Fruit fly (Drosophila melanogaster) S2 (cell line): ENCODE data around the gene beat-IIb.

ENCODE experiments used
- CG8478 ChIP-seq: fragments of >200 bp; optimal IDR thresholded peaks from 2 replicates; lab custom pipeline; 2018
- CTCF ChIP-seq, 2 experiments: fragments of >200 bp; optimal IDR thresholded peaks; 2 replicates each; lab custom pipeline; 2018

The beat-IIb gene

dm6 chr3R:17193657-17194056, 71.2 kb downstream of the beat-IIb start:
- TF ChIP-seq CG8478 (lab: Kevin White, UChicago) (no peak), CTCF (optimal IDR thresholded peaks at IDR 0.05; lab: Kevin White, UChicago) (no peak)

- TF ChIP-seq CTCF (optimal IDR thresholded peaks at IDR 0.05; lab: Kevin White, UChicago) (no peak), CG8478 (lab: Kevin White, UChicago) (no peak)
These were observed 72.8 kb downstream of the beat-IIb start for dm6 chr3R:17192009-17192408.
